ENCODE assay signal across 1 worm cellular context in genomic region chrX:7793377-7794041, ce11.
TF ChIP-seq lines count a peak whose summit lies in the region.

Gene ZK154.6 (minus strand): TSS chrX:7793563.

TF ChIP-seq in whole organism, L1 larva, 84 proteins besides CTCF, POLR2A, EP300 and RAD21 (continued from another document):
- peak; percentile 62 for TF ChIP-seq nhr-71 (tag; optimal IDR thresholded peaks at IDR 0.05; lab: Kevin White, UChicago)
- TF ChIP-seq grh-1 (GFP tag; IDR thresholded peaks at IDR 0.05; lab: Robert Waterston, UW) = no peak
- TF ChIP-seq skn-1 (tag; optimal IDR thresholded peaks at IDR 0.05; lab: Kevin White, UChicago) = no peak
- TF ChIP-seq hlh-4 (tag; optimal IDR thresholded peaks at IDR 0.05; lab: Kevin White, UChicago) = no peak
- TF ChIP-seq fkh-8 (tag; optimal IDR thresholded peaks at IDR 0.05; lab: Kevin White, UChicago) = no peak
- no peak for TF ChIP-seq sptf-1 (tag; optimal IDR thresholded peaks at IDR 0.05; lab: Kevin White, UChicago)
- no peak for TF ChIP-seq ama-1 (optimal IDR thresholded peaks at IDR 0.05; lab: Kevin White, UChicago)
- TF ChIP-seq ceh-82 (tag; optimal IDR thresholded peaks at IDR 0.05; lab: Kevin White, UChicago) = no peak
- TF ChIP-seq rnt-1 (tag; optimal IDR thresholded peaks at IDR 0.05; lab: Kevin White, UChicago) = peak; percentile 20
- TF ChIP-seq lir-3 (tag; optimal IDR thresholded peaks at IDR 0.05; lab: Kevin White, UChicago; ENCODE audit: poor library complexity) = no peak
- no peak for TF ChIP-seq nhr-76 (tag; optimal IDR thresholded peaks at IDR 0.05; lab: Kevin White, UChicago)
- TF ChIP-seq unc-98 (GFP tag; IDR thresholded peaks at IDR 0.05; lab: Robert Waterston, UW) = no peak
- TF ChIP-seq swsn-7 (tag; optimal IDR thresholded peaks at IDR 0.05; lab: Kevin White, UChicago) = peak; percentile 49
- no peak for TF ChIP-seq ceh-63 (GFP tag; optimal IDR thresholded peaks at IDR 0.05; lab: Kevin White, UChicago)
- TF ChIP-seq nhr-84 (tag; optimal IDR thresholded peaks at IDR 0.05; lab: Kevin White, UChicago) = no peak
- peak; percentile 1 for TF ChIP-seq snpc-4 (tag; optimal IDR thresholded peaks at IDR 0.05; lab: Kevin White, UChicago)
- peak in 1 of 2 experiments; percentile 18 for TF ChIP-seq efl-1 (optimal IDR thresholded peaks at IDR 0.05; lab: Kevin White, UChicago)
- TF ChIP-seq efl-1 (GFP tag; optimal IDR thresholded peaks at IDR 0.05 in 1 of 2; lab: Kevin White, UChicago) = peak; percentile 26 to 82
- no peak for TF ChIP-seq vab-15 (tag; optimal IDR thresholded peaks at IDR 0.05; lab: Kevin White, UChicago)
- TF ChIP-seq egl-13 (tag; optimal IDR thresholded peaks at IDR 0.05; lab: Kevin White, UChicago) = no peak
- TF ChIP-seq nhr-12 (tag; optimal IDR thresholded peaks at IDR 0.05; lab: Kevin White, UChicago) = no peak
- TF ChIP-seq dpl-1 (GFP tag; optimal IDR thresholded peaks at IDR 0.05; lab: Kevin White, UChicago) = no peak
- peak; percentile 69 for TF ChIP-seq mep-1 (tag; optimal IDR thresholded peaks at IDR 0.05; lab: Kevin White, UChicago)
- TF ChIP-seq zip-4 (GFP tag; optimal IDR thresholded peaks at IDR 0.05; lab: Kevin White, UChicago) = peak; percentile 71
- TF ChIP-seq unc-86 (tag; optimal IDR thresholded peaks at IDR 0.05; lab: Kevin White, UChicago) = no peak
- peak; percentile 14 to 90 for TF ChIP-seq mdl-1 (tag; optimal IDR thresholded peaks at IDR 0.05; lab: Kevin White, UChicago)
- TF ChIP-seq ceh-90 (tag; optimal IDR thresholded peaks at IDR 0.05; lab: Kevin White, UChicago) = no peak
- peak; percentile 61 for TF ChIP-seq snu-23 (GFP tag; optimal IDR thresholded peaks at IDR 0.05; lab: Kevin White, UChicago)
- no peak for TF ChIP-seq zag-1 (tag; optimal IDR thresholded peaks at IDR 0.05; lab: Kevin White, UChicago)
- TF ChIP-seq nhr-28 (tag; optimal IDR thresholded peaks at IDR 0.05; lab: Kevin White, UChicago) = no peak
- no peak for TF ChIP-seq hlh-17 (GFP tag; optimal IDR thresholded peaks at IDR 0.05; lab: Kevin White, UChicago; ENCODE audit: borderline replicate concordance)
- no peak for TF ChIP-seq pax-3 (tag; optimal IDR thresholded peaks at IDR 0.05; lab: Kevin White, UChicago)
- TF ChIP-seq nhr-90 (tag; optimal IDR thresholded peaks at IDR 0.05; lab: Kevin White, UChicago; ENCODE audit: poor library complexity) = peak; percentile 21
- TF ChIP-seq nhr-237 (tag; optimal IDR thresholded peaks at IDR 0.05; lab: Kevin White, UChicago) = no peak
- TF ChIP-seq irx-1 (tag; optimal IDR thresholded peaks at IDR 0.05; lab: Kevin White, UChicago) = peak; percentile 51
- no peak for TF ChIP-seq ztf-11 (tag; optimal IDR thresholded peaks at IDR 0.05; lab: Kevin White, UChicago)
- no peak for TF ChIP-seq mab-9 (GFP tag; IDR thresholded peaks at IDR 0.05; lab: Robert Waterston, UW)
